Fruit fly (Drosophila melanogaster) whole organism, prepupa: Measurements from ENCODE around the gene CG33510.

ENCODE experiments used
- Blimp-1 ChIP-seq: fragments of 200-800 bp; sonication (Bioruptor generic); optimal IDR thresholded peaks from 3 replicates; lab custom pipeline; 2017; ENCODE audit warnings: missing biosample characterization, missing genetic modification characterization, mild to moderate bottlenecking, moderate library complexity, missing genetic modification reagents
- CG10631 ChIP-seq: fragments of 200-800 bp; sonication (Bioruptor generic); optimal IDR thresholded peaks from 2 replicates; lab custom pipeline; 2016; ENCODE audit warnings: missing biosample characterization, missing genetic modification characterization
- CG10669 ChIP-seq: fragments of 200-800 bp; sonication (Bioruptor generic); optimal IDR thresholded peaks from 3 replicates; lab custom pipeline; 2018; ENCODE audit warnings: missing biosample characterization, mild to moderate bottlenecking, missing genetic modification characterization, moderate library complexity
- CG11902 ChIP-seq: fragments of 200-800 bp; sonication (Bioruptor generic); optimal IDR thresholded peaks from 3 replicates; lab custom pipeline; 2016; ENCODE audit warnings: missing biosample characterization, missing genetic modification characterization
- CG15336 ChIP-seq: fragments of 200-800 bp; sonication (Bioruptor generic); IDR thresholded peaks from 2 replicates; pipeline ENCODE4 v1.3.6; 2022; ENCODE audit warnings: missing biosample characterization, missing genetic modification characterization
- CG3032 ChIP-seq: fragments of 200-800 bp; optimal IDR thresholded peaks from 2 replicates; lab custom pipeline; 2019; ENCODE audit warnings: missing biosample characterization, mild to moderate bottlenecking, missing genetic modification characterization, moderate library complexity
- CG31627 ChIP-seq: fragments of 200-800 bp; sonication (Bioruptor generic); optimal IDR thresholded peaks from 3 replicates; lab custom pipeline; 2016; ENCODE audit warnings: missing biosample characterization, missing genetic modification characterization
- CG34406 ChIP-seq: fragments of 200-800 bp; sonication (Bioruptor generic); optimal IDR thresholded peaks from 3 replicates; lab custom pipeline; 2016; ENCODE audit warnings: missing biosample characterization, missing genetic modification characterization
- CG3919 ChIP-seq: fragments of 200-800 bp; sonication (Bioruptor generic); optimal IDR thresholded peaks from 3 replicates; lab custom pipeline; 2016; ENCODE audit warnings: missing biosample characterization, missing genetic modification characterization
- CG4318 ChIP-seq: fragments of 200-800 bp; sonication (Bioruptor generic); optimal IDR thresholded peaks from 3 replicates; lab custom pipeline; 2017; ENCODE audit warnings: missing biosample characterization, mild to moderate bottlenecking, missing genetic modification characterization
- CG6163 ChIP-seq: fragments of 200-800 bp; sonication (Bioruptor generic); IDR thresholded peaks from 3 replicates; pipeline ENCODE4 v1.3.6; 2022; ENCODE audit warnings: missing biosample characterization, missing genetic modification characterization
- CG6276 ChIP-seq: fragments of 200-800 bp; sonication (Bioruptor generic); optimal IDR thresholded peaks from 2 replicates; lab custom pipeline; 2017; ENCODE audit warnings: missing biosample characterization, mild to moderate bottlenecking, missing genetic modification characterization
- CG6792 ChIP-seq: fragments of 200-800 bp; sonication (Bioruptor generic); optimal IDR thresholded peaks from 3 replicates; lab custom pipeline; 2016; ENCODE audit warnings: missing biosample characterization, missing genetic modification characterization
- CG6808 ChIP-seq: fragments of 200-800 bp; sonication (Bioruptor generic); optimal IDR thresholded peaks from 3 replicates; lab custom pipeline; 2017; ENCODE audit warnings: missing biosample characterization, missing genetic modification characterization, mild to moderate bottlenecking, moderate library complexity, missing genetic modification reagents
- CG6854 ChIP-seq: fragments of 200-800 bp; sonication (Bioruptor generic); optimal IDR thresholded peaks from 2 replicates; lab custom pipeline; 2017; ENCODE audit warnings: missing biosample characterization, mild to moderate bottlenecking, missing genetic modification characterization
- CG7368 ChIP-seq: fragments of 200-800 bp; sonication (Bioruptor generic); optimal IDR thresholded peaks from 3 replicates; lab custom pipeline; 2016; ENCODE audit warnings: missing biosample characterization, missing genetic modification characterization
- CG8119 ChIP-seq: fragments of 200-800 bp; sonication (Bioruptor generic); IDR thresholded peaks from 3 replicates; pipeline ENCODE4 v1.3.6; 2022; ENCODE audit warnings: missing biosample characterization, missing genetic modification characterization
- CG8632 ChIP-seq: fragments of 200-800 bp; sonication (Bioruptor generic); optimal IDR thresholded peaks from 3 replicates; lab custom pipeline; 2016; ENCODE audit warnings: missing biosample characterization, missing genetic modification characterization
- Eip78C ChIP-seq: fragments of 200-800 bp; sonication (Bioruptor generic); peaks from one replicate; lab custom pipeline; 2016; ENCODE audit warnings: missing biosample characterization, missing genetic modification characterization
- Eip93F ChIP-seq: fragments of 200-800 bp; sonication (Bioruptor generic); optimal IDR thresholded peaks from 2 replicates; lab custom pipeline; 2016; ENCODE audit warnings: missing biosample characterization, mild to moderate bottlenecking, missing genetic modification characterization
- Ets21C ChIP-seq: fragments of 200-800 bp; sonication (Bioruptor generic); optimal IDR thresholded peaks from 3 replicates; lab custom pipeline; 2016; ENCODE audit warnings: missing biosample characterization, missing genetic modification characterization
- Ets96B ChIP-seq: fragments of 200-800 bp; optimal IDR thresholded peaks from 2 replicates; lab custom pipeline; 2019; ENCODE audit warnings: missing biosample characterization, mild to moderate bottlenecking, missing genetic modification characterization, moderate library complexity
- Gug ChIP-seq: fragments of 200-800 bp; sonication (Bioruptor generic); IDR thresholded peaks from 2 replicates; pipeline ENCODE4 v1.3.6; 2022; ENCODE audit warnings: missing biosample characterization, missing genetic modification characterization
- Hr38 ChIP-seq: sonication (Bioruptor generic); optimal IDR thresholded peaks from 2 replicates; lab custom pipeline; 2016; ENCODE audit warnings: missing biosample characterization, missing genetic modification characterization
- Lpt ChIP-seq: fragments of 200-800 bp; sonication (Bioruptor generic); optimal IDR thresholded peaks from 3 replicates; lab custom pipeline; 2016; ENCODE audit warnings: missing biosample characterization, missing genetic modification characterization
- Met ChIP-seq: fragments of 200-800 bp; sonication (Bioruptor generic); optimal IDR thresholded peaks from 3 replicates; lab custom pipeline; 2016; ENCODE audit warnings: missing biosample characterization, missing genetic modification characterization
- OdsH ChIP-seq: fragments of 200-800 bp; sonication (Bioruptor generic); optimal IDR thresholded peaks from 3 replicates; lab custom pipeline; 2016; ENCODE audit warnings: missing biosample characterization, missing genetic modification characterization
- Smox ChIP-seq: fragments of 200-800 bp; sonication (Bioruptor generic); optimal IDR thresholded peaks from 3 replicates; lab custom pipeline; 2016; ENCODE audit warnings: missing biosample characterization, missing genetic modification characterization
- Sox102F ChIP-seq: fragments of 200-800 bp; sonication (Bioruptor generic); optimal IDR thresholded peaks from 2 replicates; lab custom pipeline; 2016; ENCODE audit warnings: missing biosample characterization, mild to moderate bottlenecking, missing genetic modification characterization
- Sox15 ChIP-seq: fragments of 200-800 bp; sonication (Bioruptor generic); optimal IDR thresholded peaks from 3 replicates; lab custom pipeline; 2016; ENCODE audit warnings: missing biosample characterization, missing genetic modification characterization
- achi ChIP-seq: fragments of 200-800 bp; sonication (Bioruptor generic); optimal IDR thresholded peaks from 3 replicates; lab custom pipeline; 2016; ENCODE audit warnings: missing biosample characterization, missing genetic modification characterization
- acj6 ChIP-seq: fragments of 200-800 bp; sonication (Bioruptor generic); optimal IDR thresholded peaks from 3 replicates; lab custom pipeline; 2016; ENCODE audit warnings: missing biosample characterization, missing genetic modification characterization
- cyc ChIP-seq: fragments of 200-800 bp; sonication (Bioruptor generic); optimal IDR thresholded peaks from 3 replicates; lab custom pipeline; 2016; ENCODE audit warnings: missing biosample characterization, missing genetic modification characterization
- dac ChIP-seq: fragments of 200-800 bp; sonication (Bioruptor generic); optimal IDR thresholded peaks from 2 replicates; lab custom pipeline; 2017; ENCODE audit warnings: missing biosample characterization, mild to moderate bottlenecking, missing genetic modification characterization
- dsx ChIP-seq: fragments of 200-800 bp; optimal IDR thresholded peaks from 3 replicates; lab custom pipeline; 2019; ENCODE audit warnings: missing biosample characterization, mild to moderate bottlenecking, missing genetic modification characterization, moderate library complexity; ENCODE audit not compliant: poor library complexity, severe bottlenecking
- eg ChIP-seq: fragments of 200-800 bp; sonication (Bioruptor generic); IDR thresholded peaks from 3 replicates; pipeline ENCODE4 v1.3.6; 2022; ENCODE audit warnings: missing biosample characterization, missing genetic modification characterization
- esn ChIP-seq: fragments of 200-800 bp; sonication (Bioruptor generic); optimal IDR thresholded peaks from 2 replicates; lab custom pipeline; 2016; ENCODE audit warnings: missing biosample characterization, mild to moderate bottlenecking, missing genetic modification characterization, moderate library complexity
- fd59A ChIP-seq: fragments of 200-800 bp; sonication (Bioruptor generic); optimal IDR thresholded peaks from 2 replicates; lab custom pipeline; 2017; ENCODE audit warnings: missing biosample characterization, mild to moderate bottlenecking, missing genetic modification characterization, missing genetic modification reagents
- lz ChIP-seq: fragments of 200-800 bp; sonication (Bioruptor generic); optimal IDR thresholded peaks from 3 replicates; lab custom pipeline; 2016; ENCODE audit warnings: missing biosample characterization, missing genetic modification characterization
- net ChIP-seq: fragments of 200-800 bp; sonication (Bioruptor generic); optimal IDR thresholded peaks from 3 replicates; lab custom pipeline; 2016; ENCODE audit warnings: missing biosample characterization, missing genetic modification characterization
- pdm3 ChIP-seq: fragments of 200-800 bp; sonication (Bioruptor generic); optimal IDR thresholded peaks from 3 replicates; lab custom pipeline; 2016; ENCODE audit warnings: missing biosample characterization, missing genetic modification characterization
- spab ChIP-seq: fragments of 200-800 bp; sonication (Bioruptor generic); optimal IDR thresholded peaks from 2 replicates; lab custom pipeline; 2017; ENCODE audit warnings: missing biosample characterization, mild to moderate bottlenecking, missing genetic modification characterization, missing genetic modification reagents
- svp ChIP-seq: fragments of 200-800 bp; sonication (Bioruptor generic); peaks from one replicate; lab custom pipeline; 2016; ENCODE audit warnings: missing biosample characterization, missing genetic modification characterization
- topi ChIP-seq: fragments of 200-800 bp; sonication (Bioruptor generic); optimal IDR thresholded peaks from 3 replicates; lab custom pipeline; 2016; ENCODE audit warnings: missing biosample characterization, missing genetic modification characterization
- vri ChIP-seq: fragments of 200-800 bp; sonication (Bioruptor generic); optimal IDR thresholded peaks from 3 replicates; lab custom pipeline; 2016; ENCODE audit warnings: missing biosample characterization, mild to moderate bottlenecking, missing genetic modification characterization

Gene CG33510

DNA sequence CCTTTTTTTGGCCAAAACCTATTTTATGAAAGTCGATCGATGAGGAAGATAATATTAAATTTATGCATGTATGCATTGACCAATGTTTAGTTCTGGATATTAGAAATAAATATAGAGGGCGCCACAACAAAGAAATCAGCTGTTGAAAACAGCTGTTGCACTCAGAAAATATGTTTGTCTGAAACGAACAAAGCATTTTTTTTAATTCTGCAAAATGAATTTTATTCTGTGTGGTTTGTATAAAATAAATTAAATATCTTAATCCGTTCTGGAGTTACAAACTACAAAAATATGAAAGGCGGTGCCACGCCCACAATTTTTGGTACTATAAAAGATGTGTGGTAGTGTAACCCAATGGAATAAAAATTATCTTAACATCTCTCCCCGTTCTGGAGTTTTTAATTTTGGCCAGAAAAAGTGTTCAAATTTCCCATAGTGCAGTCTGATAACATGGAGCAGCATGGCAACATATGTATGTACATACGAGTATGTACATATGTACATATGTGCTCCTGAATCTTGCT lies 24.7 kb upstream of the CG33510 start (continued):
- peak; percentile 40 for TF ChIP-seq CG6276
- no peak for TF ChIP-seq Ets96B (tag; lab: Kevin White, UChicago)
- no peak for TF ChIP-seq Hr38 (GFP tag; lab: Kevin White, UChicago)
- peak; percentile 33 for TF ChIP-seq CG31627
- TF ChIP-seq CG34406 (GFP tag; lab: Kevin White, UChicago), result peak; percentile 37
- peak; percentile 29 for TF ChIP-seq CG10631 (GFP tag; lab: Kevin White, UChicago)
- TF ChIP-seq CG6854 (GFP tag; lab: Kevin White, UChicago), result no peak
- peak; percentile 49 for TF ChIP-seq acj6 (GFP tag; lab: Kevin White, UChicago)
- TF ChIP-seq cyc (GFP tag; lab: Kevin White, UChicago), result peak; percentile 46
- peak; percentile 12 for TF ChIP-seq vri (GFP tag; lab: Kevin White, UChicago)
- peak; percentile 33 for TF ChIP-seq CG6808 (GFP tag; lab: Kevin White, UChicago)
- TF ChIP-seq achi (GFP tag; lab: Kevin White, UChicago), result peak; percentile 37
- TF ChIP-seq Eip93F (GFP tag; lab: Kevin White, UChicago), result peak; percentile 3
- TF ChIP-seq Sox15 (GFP tag; lab: Kevin White, UChicago), result peak; percentile 6
- peak; percentile 37 for TF ChIP-seq net (GFP tag; lab: Kevin White, UChicago)
- TF ChIP-seq CG6792 (GFP tag; lab: Kevin White, UChicago), result peak; percentile 11
- TF ChIP-seq Lpt (GFP tag; lab: Kevin White, UChicago), result no peak
- no peak; the same call in 2 of the 3 replicates for TF ChIP-seq eg
- TF ChIP-seq lz (GFP tag; lab: Kevin White, UChicago), result peak; percentile 43
- TF ChIP-seq CG11902 (GFP tag; lab: Kevin White, UChicago), result no peak
- peak; percentile 42 for TF ChIP-seq CG4318
- peak; percentile 6 for TF ChIP-seq CG8632
- no peak for TF ChIP-seq Blimp-1 (GFP tag; lab: Kevin White, UChicago)
- TF ChIP-seq, all 60 proteins: peak for 35

DNA sequence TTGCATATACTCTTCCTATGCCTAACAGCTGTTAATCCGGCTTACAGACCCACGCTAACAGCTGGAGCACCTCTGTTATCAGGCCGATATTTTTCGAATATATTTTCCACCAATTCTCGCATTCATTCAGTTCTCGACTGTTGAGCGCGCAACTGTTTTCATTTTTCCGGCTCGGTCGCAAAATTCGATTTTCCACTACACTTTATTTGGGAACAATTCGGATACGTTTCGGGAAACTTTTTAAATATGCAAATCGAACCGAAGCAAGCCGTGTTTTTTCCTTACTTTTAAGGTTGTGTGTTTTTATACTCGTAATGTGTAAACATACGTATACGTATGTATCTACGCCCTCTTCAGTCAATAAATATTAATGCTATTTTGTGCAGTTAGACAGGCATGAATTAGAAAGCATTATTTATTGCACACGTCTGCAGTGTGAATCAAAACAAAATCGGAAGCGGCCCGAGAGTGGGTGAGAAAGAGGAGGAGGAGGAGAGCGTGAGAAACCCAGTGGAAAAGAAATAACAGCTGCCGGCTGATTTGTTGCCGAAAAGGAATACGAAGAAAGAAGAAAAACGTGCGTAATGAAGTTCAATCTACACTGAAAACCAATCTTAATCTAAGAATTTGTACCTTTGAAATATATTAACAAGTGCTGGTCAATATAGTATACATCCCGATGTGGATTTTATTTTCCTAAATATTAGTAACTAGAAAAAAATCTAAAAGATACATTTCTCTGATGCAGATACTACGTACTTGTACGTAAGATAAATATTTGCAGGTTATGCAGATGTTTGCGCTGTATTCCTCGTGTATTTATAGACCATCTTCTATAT lies 23.7 kb upstream of the CG33510 start:
- TF ChIP-seq Met (GFP tag; lab: Kevin White, UChicago) (peak; percentile 44), fd59A (no peak), vri (GFP tag; lab: Kevin White, UChicago) (no peak), CG3032 (tag; lab: Kevin White, UChicago) (peak; percentile 24), cyc (GFP tag; lab: Kevin White, UChicago) (peak; percentile 12), CG6854 (GFP tag; lab: Kevin White, UChicago) (peak; percentile 24), Eip93F (GFP tag; lab: Kevin White, UChicago) (no peak), Ets21C (GFP tag; lab: Kevin White, UChicago) (no peak), topi (GFP tag; lab: Kevin White, UChicago) (no peak), Blimp-1 (GFP tag; lab: Kevin White, UChicago) (no peak), CG6276 (no peak), Gug (GFP tag; lab: Robert Waterston, UW) (0 out of 2 replicates have a peak, but pooled peaks have one; percentile 35), Hr38 (GFP tag; lab: Kevin White, UChicago) (no peak), CG15336 (GFP tag; lab: Robert Waterston, UW) (no peak; the same call in 1 of the 2 replicates), dac (GFP tag; lab: Kevin White, UChicago) (no peak), CG3919 (GFP tag; lab: Kevin White, UChicago) (peak; percentile 55), eg (peak; percentile 47), lz (GFP tag; lab: Kevin White, UChicago) (peak; percentile 47), Ets96B (tag; lab: Kevin White, UChicago) (peak; percentile 44), CG8119 (GFP tag; lab: Robert Waterston, UW) (peak; percentile 58; the same call in 2 of the 3 replicates), net (GFP tag; lab: Kevin White, UChicago) (no peak), CG10669 (no peak), CG6163 (peak; percentile 52; the same call in 1 of the 3 replicates), spab (GFP tag; lab: Kevin White, UChicago) (no peak), CG31627 (peak; percentile 18), svp (GFP tag; lab: Kevin White, UChicago) (no peak), acj6 (GFP tag; lab: Kevin White, UChicago) (peak; percentile 53), Lpt (GFP tag; lab: Kevin White, UChicago) (peak; percentile 42), CG8632 (no peak), dsx (GFP tag; lab: Kevin White, UChicago) (no peak), Sox102F (GFP tag; lab: Kevin White, UChicago) (peak; percentile 15), OdsH (GFP tag; lab: Kevin White, UChicago) (peak; percentile 42), Smox (GFP tag; lab: Kevin White, UChicago) (peak; percentile 45), pdm3 (GFP tag; lab: Kevin White, UChicago) (peak; percentile 45), esn (GFP tag; lab: Kevin White, UChicago) (peak; percentile 35), Eip78C (GFP tag; lab: Kevin White, UChicago) (peak; percentile 85), CG7368 (GFP tag; lab: Kevin White, UChicago) (no peak), CG10631 (GFP tag; lab: Kevin White, UChicago) (peak; percentile 35)
